Fruit fly (Drosophila melanogaster) whole organism, embryonic: ENCODE data around the gene Ugt305A1.

Source experiments
- Bdp1 ChIP-seq: fragments of 200-800 bp; sonication (Bioruptor generic); optimal IDR thresholded peaks from 3 replicates; lab custom pipeline; 2016; ENCODE audit warnings: missing biosample characterization, missing genetic modification characterization
- CG10147 ChIP-seq: fragments of 200-800 bp; sonication (Bioruptor generic); optimal IDR thresholded peaks from 2 replicates; lab custom pipeline; 2019; ENCODE audit warnings: missing biosample characterization, mild to moderate bottlenecking, missing genetic modification characterization, moderate library complexity
- CG12219 ChIP-seq: fragments of 200-800 bp; sonication (Bioruptor generic); optimal IDR thresholded peaks from 3 replicates; lab custom pipeline; 2018; ENCODE audit warnings: missing biosample characterization, mild to moderate bottlenecking, missing genetic modification characterization
- CG1233 ChIP-seq: fragments of 200-800 bp; sonication (Bioruptor generic); optimal IDR thresholded peaks from 4 replicates; lab custom pipeline; 2018; ENCODE audit warnings: missing biosample characterization, mild to moderate bottlenecking, missing genetic modification characterization
- CG12942 ChIP-seq: fragments of 200-800 bp; sonication (Bioruptor generic); optimal IDR thresholded peaks from 3 replicates; lab custom pipeline; 2016; ENCODE audit warnings: missing biosample characterization, missing genetic modification characterization
- CG13775 ChIP-seq: fragments of 200-800 bp; sonication (Bioruptor generic); optimal IDR thresholded peaks from 3 replicates; lab custom pipeline; 2017; ENCODE audit warnings: missing biosample characterization, mild to moderate bottlenecking, missing genetic modification characterization
- CG14860 ChIP-seq: fragments of 200-800 bp; sonication (Bioruptor generic); IDR thresholded peaks from 3 replicates; pipeline ENCODE4 v1.3.6; 2022; ENCODE audit warnings: missing biosample characterization, missing genetic modification characterization; ENCODE audit not compliant: partially characterized antibody
- CG2678 ChIP-seq: fragments of 200-800 bp; sonication (Bioruptor generic); optimal IDR thresholded peaks from 3 replicates; lab custom pipeline; 2019; ENCODE audit warnings: missing biosample characterization, mild to moderate bottlenecking, missing genetic modification characterization, moderate library complexity
- CG34376 ChIP-seq: fragments of 200-800 bp; sonication (Bioruptor generic); optimal IDR thresholded peaks from 2 replicates; lab custom pipeline; 2018; ENCODE audit warnings: missing biosample characterization, mild to moderate bottlenecking, missing genetic modification characterization
- CG34422 ChIP-seq: fragments of 200-800 bp; sonication (Bioruptor generic); IDR thresholded peaks from 3 replicates; pipeline ENCODE4 v1.3.6; 2022; ENCODE audit warnings: missing biosample characterization, missing genetic modification characterization
- CG5180 ChIP-seq: fragments of 200-800 bp; sonication (Bioruptor generic); optimal IDR thresholded peaks from 3 replicates; lab custom pipeline; 2017; ENCODE audit warnings: missing biosample characterization, missing genetic modification characterization, mild to moderate bottlenecking, moderate library complexity, missing genetic modification reagents
- CG6175 ChIP-seq: fragments of 200-800 bp; sonication (Bioruptor generic); IDR thresholded peaks from 3 replicates; pipeline ENCODE4 v1.3.6; 2022; ENCODE audit warnings: missing biosample characterization, missing genetic modification characterization
- CG6791 ChIP-seq: fragments of 200-800 bp; sonication (Bioruptor generic); IDR thresholded peaks from 3 replicates; pipeline ENCODE4 v1.3.6; 2022; ENCODE audit warnings: missing biosample characterization, missing genetic modification characterization; ENCODE audit not compliant: partially characterized antibody
- CG8290 ChIP-seq, 3 experiments: fragments of 200-800 bp; sonication (Bioruptor generic); optimal IDR thresholded peaks; 2 replicates each; lab custom pipeline; 2016 to 2019; ENCODE audit warnings: missing biosample characterization in 3 of 3, missing genetic modification characterization in 3 of 3, mild to moderate bottlenecking in 2 of 3, moderate library complexity in 1 of 3
- CG8478 ChIP-seq: fragments of >200 bp; optimal IDR thresholded peaks from 2 replicates; lab custom pipeline; 2018
- CG8944 ChIP-seq: fragments of 200-800 bp; sonication (Bioruptor generic); optimal IDR thresholded peaks from 3 replicates; lab custom pipeline; 2016; ENCODE audit warnings: missing biosample characterization, missing genetic modification characterization
- CHES-1-like ChIP-seq: fragments of 200-800 bp; sonication (Bioruptor generic); optimal IDR thresholded peaks from 2 replicates; lab custom pipeline; 2016; ENCODE audit warnings: missing biosample characterization, missing genetic modification characterization
- CoRest ChIP-seq: fragments of 200-800 bp; sonication (Bioruptor generic); optimal IDR thresholded peaks from 3 replicates; lab custom pipeline; 2018; ENCODE audit warnings: missing biosample characterization, mild to moderate bottlenecking, missing genetic modification characterization, moderate library complexity
- D19A ChIP-seq: fragments of 200-800 bp; optimal IDR thresholded peaks from 3 replicates; lab custom pipeline; 2019; ENCODE audit warnings: missing biosample characterization, mild to moderate bottlenecking, missing genetic modification characterization, moderate library complexity
- Dbx ChIP-seq: fragments of 200-800 bp; sonication (Bioruptor generic); IDR thresholded peaks from 3 replicates; pipeline ENCODE4 v1.3.6; 2022; ENCODE audit warnings: missing biosample characterization, missing genetic modification characterization
- Dref ChIP-seq: fragments of 200-800 bp; sonication (Bioruptor generic); IDR thresholded peaks from 2 replicates; pipeline ENCODE4 v1.3.6; 2022; ENCODE audit warnings: missing biosample characterization, missing genetic modification characterization
- Ets65A ChIP-seq: fragments of 200-800 bp; sonication (Bioruptor generic); peaks from one replicate; lab custom pipeline; 2016; ENCODE audit warnings: missing biosample characterization, missing genetic modification characterization
- HLH4C ChIP-seq: fragments of 200-800 bp; sonication (Bioruptor generic); IDR thresholded peaks from 3 replicates; pipeline ENCODE4 v1.3.6; 2022; ENCODE audit warnings: missing biosample characterization, missing genetic modification characterization; ENCODE audit not compliant: partially characterized antibody
- Med ChIP-seq: fragments of 200-800 bp; sonication (Bioruptor generic); peaks from one replicate; lab custom pipeline; 2016; ENCODE audit warnings: missing biosample characterization, missing genetic modification characterization, mild to moderate bottlenecking, inconsistent platforms, moderate library complexity
- Opbp ChIP-seq: fragments of 200-800 bp; sonication (Bioruptor generic); IDR thresholded peaks from 3 replicates; pipeline ENCODE4 v1.3.6; 2022; ENCODE audit warnings: missing biosample characterization, missing genetic modification characterization; ENCODE audit not compliant: partially characterized antibody
- Pdp1 ChIP-seq, 2 experiments: fragments of 200-800 bp; sonication (Bioruptor generic); optimal IDR thresholded peaks; 3 replicates each; lab custom pipeline; 2016; ENCODE audit warnings: missing biosample characterization in 2 of 2, missing genetic modification characterization in 2 of 2, mild to moderate bottlenecking in 1 of 2, moderate library complexity in 1 of 2
- Six4 ChIP-seq: fragments of 200-800 bp; sonication (Bioruptor generic); optimal IDR thresholded peaks from 2 replicates; lab custom pipeline; 2016; ENCODE audit warnings: missing biosample characterization, missing genetic modification characterization
- YL-1 ChIP-seq: fragments of 200-800 bp; sonication (Bioruptor generic); optimal IDR thresholded peaks from 3 replicates; lab custom pipeline; 2017; ENCODE audit warnings: missing biosample characterization, mild to moderate bottlenecking, missing genetic modification characterization
- ara ChIP-seq: fragments of 200-800 bp; sonication (Bioruptor generic); IDR thresholded peaks from 2 replicates; pipeline ENCODE4 v1.3.6; 2022; ENCODE audit warnings: missing biosample characterization, missing genetic modification characterization
- ci ChIP-seq: fragments of 200-800 bp; sonication (Bioruptor generic); IDR thresholded peaks from 3 replicates; pipeline ENCODE4 v1.3.6; 2022; ENCODE audit warnings: missing biosample characterization, missing genetic modification characterization
- fd102C ChIP-seq: fragments of 200-800 bp; sonication (Bioruptor generic); optimal IDR thresholded peaks from 2 replicates; lab custom pipeline; 2018; ENCODE audit warnings: missing biosample characterization, mild to moderate bottlenecking, missing genetic modification characterization, moderate library complexity
- gcm ChIP-seq: fragments of 200-800 bp; sonication (Bioruptor generic); optimal IDR thresholded peaks from 2 replicates; lab custom pipeline; 2019; ENCODE audit warnings: missing biosample characterization, mild to moderate bottlenecking, missing genetic modification characterization, moderate library complexity
- gfzf ChIP-seq: fragments of 200-800 bp; sonication (Bioruptor generic); optimal IDR thresholded peaks from 2 replicates; lab custom pipeline; 2016; ENCODE audit warnings: missing biosample characterization, mild to moderate bottlenecking, missing genetic modification characterization, moderate library complexity
- grau ChIP-seq: fragments of 200-800 bp; optimal IDR thresholded peaks from 3 replicates; lab custom pipeline; 2019; ENCODE audit warnings: missing biosample characterization, mild to moderate bottlenecking, missing genetic modification characterization, moderate library complexity
- hbn ChIP-seq: fragments of 200-800 bp; sonication (Bioruptor generic); IDR thresholded peaks from 2 replicates; pipeline ENCODE4 v1.3.6; 2022; ENCODE audit warnings: missing biosample characterization, missing genetic modification characterization; ENCODE audit not compliant: partially characterized antibody
- hkb ChIP-seq, 2 experiments: fragments of 200-800 bp in 1 of 2; fragments of >200 bp in 1 of 2; sonication (Bioruptor generic) in 1 of 2; IDR thresholded peaks in 1 of 2; optimal IDR thresholded peaks in 1 of 2; 2 replicates each; pipeline versions ENCODE4 v1.3.6 to Lab custom; 2017 to 2022; ENCODE audit warnings: missing biosample characterization in 1 of 2, missing genetic modification characterization in 1 of 2
- lab ChIP-seq: fragments of 200-800 bp; sonication (Bioruptor generic); optimal IDR thresholded peaks from 3 replicates; lab custom pipeline; 2017; ENCODE audit warnings: missing biosample characterization, missing genetic modification characterization, mild to moderate bottlenecking, moderate library complexity, missing genetic modification reagents
- lov ChIP-seq, 2 experiments: fragments of 200-800 bp in 1 of 2; fragments of >200 bp in 1 of 2; sonication (Bioruptor generic) in 1 of 2; IDR thresholded peaks in 1 of 2; optimal IDR thresholded peaks in 1 of 2; 2 replicates in 1 of 2; 3 replicates in 1 of 2; pipeline versions ENCODE4 v1.3.6 to Lab custom; 2017 to 2022; ENCODE audit warnings: missing biosample characterization in 1 of 2, missing genetic modification characterization in 1 of 2
- mld ChIP-seq: fragments of 200-800 bp; sonication (Bioruptor generic); IDR thresholded peaks from 3 replicates; pipeline ENCODE4 v1.3.6; 2022; ENCODE audit warnings: missing biosample characterization, missing genetic modification characterization; ENCODE audit not compliant: partially characterized antibody
- nom ChIP-seq: fragments of 200-800 bp; sonication (Bioruptor generic); optimal IDR thresholded peaks from 2 replicates; lab custom pipeline; 2017; ENCODE audit warnings: missing biosample characterization, missing genetic modification characterization, mild to moderate bottlenecking, moderate library complexity, missing genetic modification reagents
- odd ChIP-seq: fragments of 200-800 bp; sonication (Bioruptor generic); optimal IDR thresholded peaks from 2 replicates; lab custom pipeline; 2017; ENCODE audit warnings: missing biosample characterization, mild to moderate bottlenecking, missing genetic modification characterization
- ranshi ChIP-seq: fragments of 200-800 bp; sonication (Bioruptor generic); IDR thresholded peaks from 2 replicates; pipeline ENCODE4 v1.3.6; 2022; ENCODE audit warnings: missing biosample characterization, missing genetic modification characterization
- rib ChIP-seq: fragments of 200-800 bp; sonication (Bioruptor generic); IDR thresholded peaks from 2 replicates; pipeline ENCODE4 v1.3.6; 2022; ENCODE audit warnings: missing biosample characterization, missing genetic modification characterization
- scrt ChIP-seq: fragments of 200-800 bp; sonication (Bioruptor generic); optimal IDR thresholded peaks from 2 replicates; lab custom pipeline; 2018; ENCODE audit warnings: missing biosample characterization, mild to moderate bottlenecking, missing genetic modification characterization, moderate library complexity
- seq ChIP-seq: fragments of 200-800 bp; sonication (Bioruptor generic); IDR thresholded peaks from 2 replicates; pipeline ENCODE4 v1.3.6; 2022; ENCODE audit warnings: missing biosample characterization, missing genetic modification characterization
- usp ChIP-seq: fragments of >200 bp; optimal IDR thresholded peaks from 2 replicates; lab custom pipeline; 2017; ENCODE audit warnings: missing biosample characterization, missing genetic modification characterization
- vvl ChIP-seq: fragments of 200-800 bp; sonication (Bioruptor generic); IDR thresholded peaks from 2 replicates; pipeline ENCODE4 v1.3.6; 2022; ENCODE audit warnings: missing biosample characterization, missing genetic modification characterization
- wek ChIP-seq: fragments of 200-800 bp; sonication (Bioruptor generic); optimal IDR thresholded peaks from 3 replicates; lab custom pipeline; 2018; ENCODE audit warnings: missing biosample characterization, mild to moderate bottlenecking, missing genetic modification characterization, moderate library complexity

Ugt305A1 gene

DNA sequence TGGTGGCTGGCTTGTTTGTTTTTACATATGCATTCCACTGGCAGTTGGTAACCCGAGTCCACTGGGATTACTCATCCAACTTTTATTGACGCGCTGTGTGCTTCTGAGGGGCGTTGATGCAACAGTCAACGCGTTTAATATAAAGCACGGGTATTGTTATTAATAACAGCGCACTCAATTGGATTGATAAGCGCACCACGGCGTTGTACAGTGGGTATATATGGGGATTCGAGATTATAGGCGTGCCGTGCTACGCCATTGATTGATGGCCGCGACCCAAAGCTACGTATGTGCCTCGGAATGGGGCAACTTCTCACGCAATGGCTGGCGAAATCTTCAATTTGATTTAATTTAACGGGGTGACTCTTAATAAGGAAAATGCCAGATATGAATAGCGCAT, 47.5 kb downstream of the Ugt305A1 start (continued):
- TF ChIP-seq D19A (tag; lab: Kevin White, UChicago) (no peak), Six4 (GFP tag; lab: Kevin White, UChicago) (no peak), wek (GFP tag; lab: Kevin White, UChicago) (peak; percentile 5), scrt (GFP tag; lab: Kevin White, UChicago) (no peak), CG8944 (GFP tag; lab: Kevin White, UChicago) (no peak), ci (GFP tag; lab: Robert Waterston, UW) (0 out of 3 replicates have a peak, but pooled peaks have one; percentile 29), grau (peak; percentile 7), CG8290 (GFP tag; optimal IDR thresholded peaks at IDR 0.05; lab: Kevin White, UChicago) (no peak), CG8290 (tag; optimal IDR thresholded peaks at IDR 0.05; lab: Kevin White, UChicago) (peak in 1 of 2 experiments; percentile 27), gcm (GFP tag; lab: Kevin White, UChicago) (peak; percentile 12), CG2678 (tag; lab: Kevin White, UChicago) (no peak), lab (GFP tag; lab: Kevin White, UChicago) (peak; percentile 27), lov (optimal IDR thresholded peaks at IDR 0.05; lab: Kevin White, UChicago) (no peak), lov (GFP tag; IDR thresholded peaks at IDR 0.05; lab: Robert Waterston, UW) (0 out of 3 replicates have a peak, but pooled peaks have one; percentile 34), usp (GFP tag; lab: Kevin White, UChicago) (no peak), Bdp1 (GFP tag; lab: Kevin White, UChicago) (no peak), Opbp (no peak), CG6175 (0 out of 3 replicates have a peak, but pooled peaks have one; percentile 26), CG6791 (no peak), odd (no peak), mld (GFP tag; lab: Robert Waterston, UW) (no peak), vvl (peak; percentile 25; the same call in 1 of the 2 replicates), hbn (GFP tag; lab: Robert Waterston, UW) (no peak), CG13775 (GFP tag; lab: Kevin White, UChicago) (no peak), Med (GFP tag; lab: Kevin White, UChicago) (peak; percentile 52), CG5180 (GFP tag; lab: Kevin White, UChicago) (no peak), nom (peak; percentile 24), seq (GFP tag; lab: Robert Waterston, UW) (no peak), hkb (optimal IDR thresholded peaks at IDR 0.05; lab: Kevin White, UChicago) (no peak), hkb (GFP tag; IDR thresholded peaks at IDR 0.05; lab: Robert Waterston, UW) (0 out of 2 replicates have a peak, but pooled peaks have one; percentile 23), CoRest (no peak), ara (GFP tag; lab: Robert Waterston, UW) (0 out of 2 replicates have a peak, but pooled peaks have one; percentile 7), YL-1 (peak; percentile 1), Dbx (GFP tag; lab: Robert Waterston, UW) (0 out of 3 replicates have a peak, but pooled peaks have one; percentile 36), CG10147 (GFP tag; lab: Kevin White, UChicago) (no peak), Pdp1 (GFP tag; optimal IDR thresholded peaks at IDR 0.05; lab: Kevin White, UChicago) (peak in 1 of 2 experiments; percentile 36), CG12219 (GFP tag; lab: Kevin White, UChicago) (no peak)

DNA sequence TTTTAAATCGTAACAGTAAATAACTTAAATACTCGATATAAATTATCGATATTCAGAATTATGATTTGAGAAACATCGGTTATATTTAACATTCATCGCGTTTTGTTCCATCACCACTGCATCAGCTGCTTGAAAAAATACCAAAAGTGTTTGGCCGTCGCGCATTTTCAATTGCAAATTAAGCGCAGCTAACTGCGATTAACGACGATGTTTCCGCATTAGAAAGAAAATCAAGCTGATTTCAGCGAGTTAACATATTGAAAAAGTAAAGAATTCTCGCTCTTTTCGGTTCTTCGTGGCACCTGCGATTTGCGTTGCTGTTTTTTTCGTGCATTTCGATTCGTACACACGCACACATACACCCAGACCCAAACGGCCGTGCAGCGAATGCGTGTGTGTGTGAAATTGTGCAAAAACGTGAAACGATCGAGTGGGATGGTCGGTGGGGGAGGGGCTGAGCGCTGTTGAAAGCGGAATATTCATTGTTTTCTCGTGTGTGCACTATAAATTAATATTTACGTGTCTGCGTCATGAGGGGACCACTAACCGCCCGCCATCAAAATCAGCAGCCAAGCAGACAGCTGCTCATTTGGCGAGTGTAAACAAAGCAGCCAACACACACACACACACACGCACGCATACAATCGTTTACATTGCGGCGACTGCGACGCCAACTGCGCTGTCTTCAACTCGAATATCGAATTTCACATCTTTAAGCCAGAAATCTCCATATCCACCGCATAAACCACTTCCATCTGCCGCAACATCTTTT, 48.7 kb downstream of the Ugt305A1 start, which contains the start of gene Ack:
Gene Ack (plus strand): TSS at position 115 of the 772 bp plus-strand sequence.
- peak; percentile 78 for TF ChIP-seq Dref
- TF ChIP-seq CG34422 (GFP tag; lab: Robert Waterston, UW), result 0 out of 3 replicates have a peak, but pooled peaks have one; percentile 46
- peak; percentile 26 for TF ChIP-seq CG8478 (lab: Kevin White, UChicago)
- TF ChIP-seq CG14860, result peak; percentile 67
- TF ChIP-seq CHES-1-like (GFP tag; lab: Kevin White, UChicago), result peak; percentile 44
- TF ChIP-seq HLH4C, result peak; percentile 73
- peak; percentile 11 for TF ChIP-seq CG34376 (GFP tag; lab: Kevin White, UChicago)
- peak; percentile 46 for TF ChIP-seq gfzf (GFP tag; lab: Kevin White, UChicago)
- TF ChIP-seq CG1233, result no peak
- no peak for TF ChIP-seq CG12942
- peak; percentile 71 for TF ChIP-seq Ets65A (GFP tag; lab: Kevin White, UChicago)
- TF ChIP-seq ranshi (GFP tag; lab: Robert Waterston, UW), result peak; percentile 28; the same call in 1 of the 2 replicates
- no peak for TF ChIP-seq fd102C (GFP tag; lab: Kevin White, UChicago)
- TF ChIP-seq rib (GFP tag; lab: Robert Waterston, UW), result no peak
- TF ChIP-seq seq (GFP tag; lab: Robert Waterston, UW), result no peak
